Fruit fly (Drosophila melanogaster): Measurements from ENCODE around the gene crb.

crb gene

dm6 chr3R:24303060-24303459, 8.2 kb downstream of the crb start (continued):
- TF ChIP-seq H2.0 (GFP tag; IDR thresholded peaks at IDR 0.05) = no peak
- no peak for TF ChIP-seq Dip3 (GFP tag; optimal IDR thresholded peaks at IDR 0.05)
- no peak for TF ChIP-seq inv (GFP tag; IDR thresholded peaks at IDR 0.05; ENCODE audit: partially characterized antibody)
- TF ChIP-seq CG5245 (GFP tag; optimal IDR thresholded peaks at IDR 0.05) = no peak
- TF ChIP-seq odd (GFP tag; optimal IDR thresholded peaks at IDR 0.05) = no peak
- TF ChIP-seq CG18011 (GFP tag; optimal IDR thresholded peaks at IDR 0.05) = no peak
- no peak for TF ChIP-seq Dbx (GFP tag; IDR thresholded peaks at IDR 0.05)
- no peak for TF ChIP-seq Sin3A (optimal IDR thresholded peaks at IDR 0.05)
- no peak for TF ChIP-seq zfh2 (GFP tag; optimal IDR thresholded peaks at IDR 0.05)
- TF ChIP-seq tgo (GFP tag; IDR thresholded peaks at IDR 0.05) = peak; percentile 41; the same call in 1 of the 3 replicates
- TF ChIP-seq stwl (tag; optimal IDR thresholded peaks at IDR 0.05) = no peak
- no peak for TF ChIP-seq fu2 (GFP tag; optimal IDR thresholded peaks at IDR 0.05)
- no peak for TF ChIP-seq CG3726 (GFP tag; IDR thresholded peaks at IDR 0.05)
- no peak for TF ChIP-seq Nf-YC (tag; optimal IDR thresholded peaks at IDR 0.05)
- TF ChIP-seq Hmr (GFP tag; optimal IDR thresholded peaks at IDR 0.05) = no peak
- no peak for TF ChIP-seq knrl (GFP tag; IDR thresholded peaks at IDR 0.05; ENCODE audit: partially characterized antibody)
- no peak for TF ChIP-seq CG1024 (GFP tag; IDR thresholded peaks at IDR 0.05)
- peak; percentile 54 for TF ChIP-seq slbo (GFP tag; IDR thresholded peaks at IDR 0.05)
- no peak for TF ChIP-seq Ssrp (tag; optimal IDR thresholded peaks at IDR 0.05)
- TF ChIP-seq Atf6 (GFP tag; IDR thresholded peaks at IDR 0.05) = 0 out of 2 replicates have a peak, but pooled peaks have one; percentile 11
- TF ChIP-seq pho (GFP tag; optimal IDR thresholded peaks at IDR 0.05) = no peak
- TF ChIP-seq Six4 (GFP tag; optimal IDR thresholded peaks at IDR 0.05) = no peak
- TF ChIP-seq C15 (GFP tag; IDR thresholded peaks at IDR 0.05) = no peak
- TF ChIP-seq h (optimal IDR thresholded peaks at IDR 0.05) = no peak
- TF ChIP-seq Dip2 (GFP tag; IDR thresholded peaks at IDR 0.05) = no peak
- no peak for TF ChIP-seq NC2α (GFP tag; optimal IDR thresholded peaks at IDR 0.05)
- TF ChIP-seq Gsc (GFP tag; IDR thresholded peaks at IDR 0.05) = no peak
- TF ChIP-seq bigmax (GFP tag; optimal IDR thresholded peaks at IDR 0.05) = no peak
- no peak for TF ChIP-seq Mad (GFP tag; optimal IDR thresholded peaks at IDR 0.05)
- no peak for TF ChIP-seq bowl (GFP tag; IDR thresholded peaks at IDR 0.05)
- no peak for TF ChIP-seq Optix (GFP tag; IDR thresholded peaks at IDR 0.05)
- TF ChIP-seq crp (GFP tag; optimal IDR thresholded peaks at IDR 0.05) = no peak
- TF ChIP-seq CG2678 (tag; optimal IDR thresholded peaks at IDR 0.05) = no peak
- TF ChIP-seq Vsx1 (GFP tag; optimal IDR thresholded peaks at IDR 0.05) = no peak
- TF ChIP-seq gsb-n (tag; optimal IDR thresholded peaks at IDR 0.05) = no peak
- TF ChIP-seq maf-S (GFP tag; optimal IDR thresholded peaks at IDR 0.05) = no peak
- no peak for TF ChIP-seq prd (optimal IDR thresholded peaks at IDR 0.05)
- peak; percentile 30; the same call in 1 of the 3 replicates for TF ChIP-seq prd (GFP tag; IDR thresholded peaks at IDR 0.05)
- no peak for TF ChIP-seq p53 (GFP tag; optimal IDR thresholded peaks at IDR 0.05)
- TF ChIP-seq CG4328 (GFP tag; optimal IDR thresholded peaks at IDR 0.05) = no peak
- no peak for TF ChIP-seq CG4617 (GFP tag; optimal IDR thresholded peaks at IDR 0.05; ENCODE audit: borderline replicate concordance)
- no peak for TF ChIP-seq Eip74EF (GFP tag; optimal IDR thresholded peaks at IDR 0.05)
- no peak for TF ChIP-seq Atf3 (GFP tag; optimal IDR thresholded peaks at IDR 0.05)
- no peak for TF ChIP-seq HLH3B (GFP tag; IDR thresholded peaks at IDR 0.05)
- no peak for TF ChIP-seq trh (GFP tag; optimal IDR thresholded peaks at IDR 0.05)
- TF ChIP-seq sug (tag; optimal IDR thresholded peaks at IDR 0.05) = no peak
- no peak for TF ChIP-seq aop (GFP tag; IDR thresholded peaks at IDR 0.05)
- TF ChIP-seq CG10147 (GFP tag; optimal IDR thresholded peaks at IDR 0.05) = no peak
- no peak for TF ChIP-seq ind (GFP tag; optimal IDR thresholded peaks at IDR 0.05)
- no peak for TF ChIP-seq CG17186 (GFP tag; optimal IDR thresholded peaks at IDR 0.05)
- TF ChIP-seq ro (GFP tag; IDR thresholded peaks at IDR 0.05) = no peak
- TF ChIP-seq CG13775 (GFP tag; optimal IDR thresholded peaks at IDR 0.05) = no peak
- no peak for TF ChIP-seq CG3281 (GFP tag; optimal IDR thresholded peaks at IDR 0.05)

Data from whole organism, embryonic.